Fruit fly (Drosophila melanogaster) whole organism, embryonic: ENCODE measurements around the gene CG8641.
A peak's percentile ranks its signal among the peaks of the same experiment; 100 is the strongest.

Experiments
- Asciz ChIP-seq: fragments of 200-800 bp; sonication (Bioruptor generic); optimal IDR thresholded peaks from 2 replicates; lab custom pipeline; 2017; ENCODE audit warnings: missing biosample characterization, mild to moderate bottlenecking, missing genetic modification characterization, missing genetic modification reagents
- Atf3 ChIP-seq: fragments of 200-800 bp; sonication (Bioruptor generic); optimal IDR thresholded peaks from 3 replicates; lab custom pipeline; 2016; ENCODE audit warnings: missing biosample characterization, missing genetic modification characterization
- Atf6 ChIP-seq: fragments of 200-800 bp; sonication (Bioruptor generic); IDR thresholded peaks from 2 replicates; pipeline ENCODE4 v1.3.6; 2022; ENCODE audit warnings: missing biosample characterization, missing genetic modification characterization
- B-H1 ChIP-seq: fragments of 200-800 bp; sonication (Bioruptor generic); IDR thresholded peaks from 3 replicates; pipeline ENCODE4 v1.3.6; 2022; ENCODE audit warnings: missing biosample characterization, missing genetic modification characterization
- BEAF-32 ChIP-seq: fragments of 200-800 bp; sonication (Bioruptor generic); optimal IDR thresholded peaks from 3 replicates; lab custom pipeline; 2017; ENCODE audit warnings: missing biosample characterization, missing genetic modification characterization, mild to moderate bottlenecking, moderate library complexity, missing genetic modification reagents
- Bteb2 ChIP-seq: fragments of 200-800 bp; sonication (Bioruptor generic); optimal IDR thresholded peaks from 2 replicates; lab custom pipeline; 2016; ENCODE audit warnings: missing biosample characterization, missing genetic modification characterization
- CG10654 ChIP-seq: fragments of 200-800 bp; sonication (Bioruptor generic); optimal IDR thresholded peaks from 2 replicates; lab custom pipeline; 2016; ENCODE audit warnings: missing biosample characterization, missing genetic modification characterization
- CG10979 ChIP-seq: fragments of 200-800 bp; sonication (Bioruptor generic); optimal IDR thresholded peaks from 2 replicates; lab custom pipeline; 2018; ENCODE audit warnings: missing biosample characterization, mild to moderate bottlenecking, missing genetic modification characterization, moderate library complexity
- CG12299 ChIP-seq: fragments of 200-800 bp; sonication (Bioruptor generic); optimal IDR thresholded peaks from 2 replicates; lab custom pipeline; 2018; ENCODE audit warnings: missing biosample characterization, mild to moderate bottlenecking, missing genetic modification characterization
- CG12744 ChIP-seq: fragments of 200-800 bp; sonication (Bioruptor generic); optimal IDR thresholded peaks from 2 replicates; lab custom pipeline; 2016; ENCODE audit warnings: missing biosample characterization, missing genetic modification characterization
- CG13894 ChIP-seq: fragments of 200-800 bp; sonication (Bioruptor generic); optimal IDR thresholded peaks from 3 replicates; lab custom pipeline; 2018; ENCODE audit warnings: missing biosample characterization, mild to moderate bottlenecking, missing genetic modification characterization, moderate library complexity
- CG15073 ChIP-seq: fragments of 200-800 bp; sonication (Bioruptor generic); optimal IDR thresholded peaks from 2 replicates; lab custom pipeline; 2016; ENCODE audit warnings: missing biosample characterization, missing genetic modification characterization
- CG1602 ChIP-seq: fragments of 200-800 bp; sonication (Bioruptor generic); optimal IDR thresholded peaks from 3 replicates; lab custom pipeline; 2016; ENCODE audit warnings: missing biosample characterization, missing genetic modification characterization
- CG18262 ChIP-seq: fragments of 200-800 bp; optimal IDR thresholded peaks from 3 replicates; lab custom pipeline; 2019; ENCODE audit warnings: missing biosample characterization, mild to moderate bottlenecking, missing genetic modification characterization, moderate library complexity
- CG2202 ChIP-seq: fragments of 200-800 bp; sonication (Bioruptor generic); optimal IDR thresholded peaks from 2 replicates; lab custom pipeline; 2018; ENCODE audit warnings: missing biosample characterization, mild to moderate bottlenecking, missing genetic modification characterization
- CG2712 ChIP-seq: fragments of 200-800 bp; optimal IDR thresholded peaks from 3 replicates; lab custom pipeline; 2019; ENCODE audit warnings: missing biosample characterization, mild to moderate bottlenecking, missing genetic modification characterization, moderate library complexity
- CG31441 ChIP-seq: fragments of 200-800 bp; sonication (Bioruptor generic); IDR thresholded peaks from 2 replicates; pipeline ENCODE4 v1.3.6; 2022; ENCODE audit warnings: missing biosample characterization, missing genetic modification characterization
- CG33213 ChIP-seq: fragments of 200-800 bp; sonication (Bioruptor generic); optimal IDR thresholded peaks from 3 replicates; lab custom pipeline; 2016; ENCODE audit warnings: missing biosample characterization, missing genetic modification characterization
- CG4360 ChIP-seq: fragments of 200-800 bp; sonication (Bioruptor generic); IDR thresholded peaks from 2 replicates; pipeline ENCODE4 v1.3.6; 2022; ENCODE audit warnings: missing biosample characterization, missing genetic modification characterization
- CG6683 ChIP-seq: fragments of 200-800 bp; sonication (Bioruptor generic); optimal IDR thresholded peaks from 2 replicates; lab custom pipeline; 2017; ENCODE audit warnings: missing biosample characterization, mild to moderate bottlenecking, missing genetic modification characterization, missing genetic modification reagents
- CG6765 ChIP-seq: fragments of 200-800 bp; sonication (Bioruptor generic); optimal IDR thresholded peaks from 3 replicates; lab custom pipeline; 2017; ENCODE audit warnings: missing biosample characterization, mild to moderate bottlenecking, missing genetic modification characterization
- CG6791 ChIP-seq: fragments of 200-800 bp; sonication (Bioruptor generic); IDR thresholded peaks from 3 replicates; pipeline ENCODE4 v1.3.6; 2022; ENCODE audit warnings: missing biosample characterization, missing genetic modification characterization; ENCODE audit not compliant: partially characterized antibody
- CG8281 ChIP-seq: fragments of 200-800 bp; sonication (Bioruptor generic); optimal IDR thresholded peaks from 2 replicates; lab custom pipeline; 2018; ENCODE audit warnings: missing biosample characterization, mild to moderate bottlenecking, missing genetic modification characterization, moderate library complexity
- CG9609 ChIP-seq: fragments of 200-800 bp; sonication (Bioruptor generic); optimal IDR thresholded peaks from 3 replicates; lab custom pipeline; 2016; ENCODE audit warnings: missing biosample characterization, missing genetic modification characterization
- Doc3 ChIP-seq: fragments of 200-800 bp; sonication (Bioruptor generic); IDR thresholded peaks from 3 replicates; pipeline ENCODE4 v1.3.6; 2022; ENCODE audit warnings: missing biosample characterization, missing genetic modification characterization; ENCODE audit not compliant: partially characterized antibody
- Drgx ChIP-seq: fragments of 200-800 bp; sonication (Bioruptor generic); IDR thresholded peaks from 2 replicates; pipeline ENCODE4 v1.3.6; 2022; ENCODE audit warnings: missing biosample characterization, missing genetic modification characterization
- Gsc ChIP-seq: fragments of 200-800 bp; sonication (Bioruptor generic); IDR thresholded peaks from 2 replicates; pipeline ENCODE4 v1.3.6; 2022; ENCODE audit warnings: missing biosample characterization, missing genetic modification characterization
- Hr3 ChIP-seq: fragments of 200-800 bp; sonication (Bioruptor generic); optimal IDR thresholded peaks from 3 replicates; lab custom pipeline; 2016; ENCODE audit warnings: missing biosample characterization, missing genetic modification characterization
- Hr78 ChIP-seq, 2 experiments: fragments of 200-800 bp in 1 of 2; fragments of >200 bp in 1 of 2; sonication (Bioruptor generic) in 1 of 2; optimal IDR thresholded peaks; 2 replicates each; lab custom pipeline; 2017 to 2019; ENCODE audit warnings: missing biosample characterization in 2 of 2, missing genetic modification characterization in 2 of 2, mild to moderate bottlenecking in 1 of 2, moderate library complexity in 1 of 2
- MBD-R2 ChIP-seq: fragments of 200-800 bp; sonication (Bioruptor generic); IDR thresholded peaks from 2 replicates; pipeline ENCODE4 v1.3.6; 2022; ENCODE audit warnings: missing biosample characterization, missing genetic modification characterization
- Optix ChIP-seq: fragments of 200-800 bp; sonication (Bioruptor generic); IDR thresholded peaks from 3 replicates; pipeline ENCODE4 v1.3.6; 2022; ENCODE audit warnings: missing biosample characterization, missing genetic modification characterization
- Six4 ChIP-seq: fragments of 200-800 bp; sonication (Bioruptor generic); optimal IDR thresholded peaks from 2 replicates; lab custom pipeline; 2016; ENCODE audit warnings: missing biosample characterization, missing genetic modification characterization
- Taf1 ChIP-seq: fragments of 200-800 bp; sonication (Bioruptor generic); IDR thresholded peaks from 2 replicates; pipeline ENCODE4 v1.3.6; 2022; ENCODE audit warnings: missing biosample characterization, missing genetic modification characterization
- Trl ChIP-seq, 3 experiments: fragments of >200 bp in 2 of 3; fragments of 200-800 bp in 1 of 3; sonication (Bioruptor generic) in 1 of 3; optimal IDR thresholded peaks; 2 replicates in 1 of 3; 3 replicates in 2 of 3; lab custom pipeline; 2016 to 2017; ENCODE audit warnings: missing biosample characterization in 1 of 3, missing genetic modification characterization in 1 of 3
- al ChIP-seq: fragments of 200-800 bp; sonication (Bioruptor generic); IDR thresholded peaks from 2 replicates; pipeline ENCODE4 v1.3.6; 2022; ENCODE audit warnings: missing biosample characterization, missing genetic modification characterization
- ash1 ChIP-seq: fragments of 200-800 bp; sonication (Bioruptor generic); optimal IDR thresholded peaks from 2 replicates; lab custom pipeline; 2018; ENCODE audit warnings: missing biosample characterization, mild to moderate bottlenecking, missing genetic modification characterization
- br ChIP-seq: fragments of >200 bp; optimal IDR thresholded peaks from 2 replicates; lab custom pipeline; 2017
- cato ChIP-seq: fragments of 200-800 bp; sonication (Bioruptor generic); optimal IDR thresholded peaks from 2 replicates; lab custom pipeline; 2016; ENCODE audit warnings: missing biosample characterization, missing genetic modification characterization, borderline replicate concordance
- chn ChIP-seq: fragments of 200-800 bp; sonication (Bioruptor generic); optimal IDR thresholded peaks from 2 replicates; lab custom pipeline; 2016; ENCODE audit warnings: missing biosample characterization, missing genetic modification characterization
- croc ChIP-seq: fragments of 200-800 bp; sonication (Bioruptor generic); conservative IDR thresholded peaks from 3 replicates; pipeline ENCODE4 v1.3.6; 2022; ENCODE audit warnings: missing biosample characterization, missing genetic modification characterization
- crp ChIP-seq, 2 experiments: fragments of 200-800 bp; sonication (Bioruptor generic); optimal IDR thresholded peaks; 2 replicates in 1 of 2; 3 replicates in 1 of 2; lab custom pipeline; 2017; ENCODE audit warnings: missing biosample characterization in 2 of 2, missing genetic modification characterization in 2 of 2, mild to moderate bottlenecking in 1 of 2, moderate library complexity in 1 of 2
- da ChIP-seq: fragments of 200-800 bp; sonication (Bioruptor generic); optimal IDR thresholded peaks from 2 replicates; lab custom pipeline; 2016; ENCODE audit warnings: missing biosample characterization, missing genetic modification characterization
- ewg ChIP-seq: fragments of 200-800 bp; sonication (Bioruptor generic); optimal IDR thresholded peaks from 3 replicates; lab custom pipeline; 2017; ENCODE audit warnings: mild to moderate bottlenecking, missing biosample characterization, missing genetic modification reagents, missing genetic modification characterization
- gcm ChIP-seq: fragments of 200-800 bp; sonication (Bioruptor generic); optimal IDR thresholded peaks from 2 replicates; lab custom pipeline; 2019; ENCODE audit warnings: missing biosample characterization, mild to moderate bottlenecking, missing genetic modification characterization, moderate library complexity
- kay ChIP-seq: fragments of 200-800 bp; sonication (Bioruptor generic); optimal IDR thresholded peaks from 2 replicates; lab custom pipeline; 2016; ENCODE audit warnings: missing biosample characterization, missing genetic modification characterization
- lmd ChIP-seq: fragments of 200-800 bp; sonication (Bioruptor generic); IDR thresholded peaks from 2 replicates; pipeline ENCODE4 v1.3.6; 2022; ENCODE audit warnings: missing biosample characterization, missing genetic modification characterization
- mam ChIP-seq: fragments of 200-800 bp; sonication (Bioruptor generic); optimal IDR thresholded peaks from 3 replicates; lab custom pipeline; 2016; ENCODE audit warnings: missing biosample characterization, missing genetic modification characterization
- rib ChIP-seq: fragments of 200-800 bp; sonication (Bioruptor generic); IDR thresholded peaks from 2 replicates; pipeline ENCODE4 v1.3.6; 2022; ENCODE audit warnings: missing biosample characterization, missing genetic modification characterization
- row ChIP-seq: fragments of 200-800 bp; sonication (Bioruptor generic); IDR thresholded peaks from 3 replicates; pipeline ENCODE4 v1.3.6; 2022; ENCODE audit warnings: missing biosample characterization, missing genetic modification characterization
- tx ChIP-seq: fragments of 200-800 bp; sonication (Bioruptor generic); optimal IDR thresholded peaks from 2 replicates; lab custom pipeline; 2016; ENCODE audit warnings: missing biosample characterization, missing genetic modification characterization

Gene CG8641

dm6 chr3L:7013568-7014305 is 63.5 kb downstream of the CG8641 start (continued):
- TF ChIP-seq CG2202 (tag; lab: Kevin White, UChicago): no peak
- TF ChIP-seq Hr3 (GFP tag; lab: Kevin White, UChicago): peak; percentile 27
- TF ChIP-seq BEAF-32 (GFP tag; lab: Kevin White, UChicago): no peak
- TF ChIP-seq CG13894 (tag; lab: Kevin White, UChicago): peak; percentile 31
- TF ChIP-seq gcm (GFP tag; lab: Kevin White, UChicago): no peak
- peak; percentile 21; the same call in 1 of the 2 replicates for TF ChIP-seq lmd (GFP tag; lab: Robert Waterston, UW)
- peak; percentile 24 for TF ChIP-seq mam (GFP tag; lab: Kevin White, UChicago)
- TF ChIP-seq CG18262 (tag; lab: Kevin White, UChicago): peak; percentile 33
- no peak for TF ChIP-seq CG6765 (GFP tag; lab: Kevin White, UChicago)
- TF ChIP-seq CG6683 (GFP tag; lab: Kevin White, UChicago): no peak
- peak; percentile 46; the same call in 1 of the 2 replicates for TF ChIP-seq Atf6
- TF ChIP-seq CG1602: no peak
- peak; percentile 41; the same call in 1 of the 2 replicates for TF ChIP-seq Taf1 (GFP tag; lab: Robert Waterston, UW)
- peak; percentile 12 to 54 for TF ChIP-seq Trl (optimal IDR thresholded peaks at IDR 0.05; lab: Kevin White, UChicago)
- TF ChIP-seq Trl (GFP tag; optimal IDR thresholded peaks at IDR 0.05; lab: Kevin White, UChicago): no peak
- TF ChIP-seq chn (GFP tag; lab: Kevin White, UChicago): no peak
- no peak for TF ChIP-seq Optix (GFP tag; lab: Robert Waterston, UW)
- no peak for TF ChIP-seq CG12744 (GFP tag; lab: Kevin White, UChicago)
- TF ChIP-seq CG6791 (GFP tag; lab: Robert Waterston, UW): no peak
- peak; percentile 44; the same call in 1 of the 3 replicates for TF ChIP-seq B-H1 (GFP tag; lab: Robert Waterston, UW)
- no peak for TF ChIP-seq cato (GFP tag; lab: Kevin White, UChicago)
- TF ChIP-seq tx (GFP tag; lab: Kevin White, UChicago): no peak
- TF ChIP-seq rib (GFP tag; lab: Robert Waterston, UW): no peak
- peak; percentile 40 for TF ChIP-seq Asciz (GFP tag; lab: Kevin White, UChicago)
- no peak for TF ChIP-seq CG8281 (tag; lab: Kevin White, UChicago)
- TF ChIP-seq CG12299 (tag; lab: Kevin White, UChicago): no peak
- TF ChIP-seq Doc3: no peak
- no peak for TF ChIP-seq CG10654 (GFP tag; lab: Kevin White, UChicago)
- no peak for TF ChIP-seq MBD-R2 (GFP tag; lab: Robert Waterston, UW)
- no peak for TF ChIP-seq Hr78 (GFP tag; optimal IDR thresholded peaks at IDR 0.05; lab: Kevin White, UChicago)
- no peak for TF ChIP-seq CG31441 (GFP tag; lab: Robert Waterston, UW)
- no peak for TF ChIP-seq Gsc (GFP tag; lab: Robert Waterston, UW)
- TF ChIP-seq croc (GFP tag; lab: Robert Waterston, UW): no peak
- no peak for TF ChIP-seq br (lab: Kevin White, UChicago)
- TF ChIP-seq kay (GFP tag; lab: Kevin White, UChicago): no peak
- peak; percentile 20 for TF ChIP-seq Bteb2 (GFP tag; lab: Kevin White, UChicago)
- no peak for TF ChIP-seq da
- no peak for TF ChIP-seq CG2712 (tag; lab: Kevin White, UChicago)
- TF ChIP-seq row (GFP tag; lab: Robert Waterston, UW): peak; percentile 62
- TF ChIP-seq al: peak; percentile 51; the same call in 1 of the 2 replicates
- TF ChIP-seq ash1: no peak
- no peak for TF ChIP-seq CG9609 (GFP tag; lab: Kevin White, UChicago)
- no peak for TF ChIP-seq CG4360 (GFP tag; lab: Robert Waterston, UW)
- TF ChIP-seq ewg (GFP tag; lab: Kevin White, UChicago): no peak
- TF ChIP-seq CG15073 (GFP tag; lab: Kevin White, UChicago): no peak
- no peak for TF ChIP-seq Atf3
- no peak for TF ChIP-seq crp (GFP tag; optimal IDR thresholded peaks at IDR 0.05; lab: Kevin White, UChicago)
- TF ChIP-seq CG33213 (GFP tag; lab: Kevin White, UChicago): no peak
- peak; percentile 27; the same call in 1 of the 2 replicates for TF ChIP-seq Drgx
- no peak for TF ChIP-seq CG10979 (tag; lab: Kevin White, UChicago)
- no peak for TF ChIP-seq Six4 (GFP tag; lab: Kevin White, UChicago)
